Fruit fly (Drosophila melanogaster) whole organism, prepupa: Measurements from ENCODE around the gene CG34305.

Experiments used
- Gug ChIP-seq: fragments of 200-800 bp; sonication (Bioruptor generic); IDR thresholded peaks from 2 replicates; pipeline ENCODE4 v1.3.6; 2022; ENCODE audit warnings: missing biosample characterization, missing genetic modification characterization
- ss ChIP-seq, 2 experiments: fragments of 200-800 bp; sonication (Bioruptor generic); optimal IDR thresholded peaks; 2 replicates in 1 of 2; 3 replicates in 1 of 2; lab custom pipeline; 2017 to 2018; ENCODE audit warnings: mild to moderate bottlenecking in 2 of 2, missing biosample characterization in 2 of 2, missing genetic modification characterization in 2 of 2, moderate library complexity in 1 of 2

DNA sequence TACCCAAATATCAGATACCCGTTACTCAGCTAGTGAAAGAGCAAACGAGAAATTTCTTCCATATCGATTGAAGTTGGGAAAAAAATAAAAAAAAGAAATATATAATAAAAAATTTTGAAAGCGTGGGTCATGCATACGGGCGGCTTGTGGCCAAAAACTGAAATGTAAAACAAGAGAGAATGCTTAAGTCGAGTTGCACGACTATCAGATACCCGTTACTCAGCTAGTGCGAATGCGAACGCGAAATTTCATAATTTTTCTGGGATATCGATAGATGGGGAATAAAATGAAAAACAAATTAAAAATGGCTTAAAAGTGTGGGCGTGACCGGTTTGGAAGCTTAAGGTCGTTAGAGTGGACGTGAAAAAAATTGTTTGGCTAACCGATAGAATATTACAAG lies 25.4 kb upstream of the CG34305 start:
- TF ChIP-seq ss (GFP tag; optimal IDR thresholded peaks at IDR 0.05; lab: Kevin White, UChicago) = no peak
- TF ChIP-seq Gug (GFP tag; lab: Robert Waterston, UW) = no peak
